Fruit fly (Drosophila melanogaster): ENCODE results near the gene CG44008.

DNA sequence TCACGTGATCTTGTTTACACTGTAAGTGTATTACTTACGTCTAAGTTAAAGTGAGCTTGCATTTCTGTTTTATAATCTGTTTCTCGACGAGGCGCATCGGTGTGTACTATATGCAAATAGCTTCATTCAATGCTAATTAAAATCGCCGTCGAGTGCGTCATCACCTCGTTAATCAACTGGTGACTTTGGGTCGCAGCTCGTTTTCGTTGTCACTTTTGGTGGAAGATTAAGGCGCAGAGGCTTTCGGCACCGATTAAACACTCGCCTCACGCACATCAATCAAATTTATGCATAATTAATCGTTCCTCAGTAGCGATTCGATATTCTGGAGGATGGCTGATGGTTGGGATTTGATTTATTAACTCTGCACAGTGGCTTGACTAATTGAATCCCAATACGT lies 2.0 kb upstream of the CG44008 start:
- TF ChIP-seq Sox15 (GFP tag; optimal IDR thresholded peaks at IDR 0.05): no peak
- no peak for TF ChIP-seq pdm3 (GFP tag; optimal IDR thresholded peaks at IDR 0.05)
- TF ChIP-seq dac (GFP tag; optimal IDR thresholded peaks at IDR 0.05): no peak
- peak; percentile 90 for TF ChIP-seq svp (GFP tag)
- TF ChIP-seq Eip78C (GFP tag): no peak
- no peak for TF ChIP-seq CG6276 (GFP tag; optimal IDR thresholded peaks at IDR 0.05)
- TF ChIP-seq Lpt (GFP tag; optimal IDR thresholded peaks at IDR 0.05): no peak
- no peak for TF ChIP-seq fd85E (GFP tag; optimal IDR thresholded peaks at IDR 0.05)
- no peak for TF ChIP-seq Hr38 (GFP tag; optimal IDR thresholded peaks at IDR 0.05)
